Fruit fly (Drosophila melanogaster) whole organism, adult: ENCODE measurements around the gene ChLD3.

Source experiments
- CG11617 ChIP-seq: fragments of 200-800 bp; sonication (Bioruptor generic); optimal IDR thresholded peaks from 2 replicates; lab custom pipeline; 2017; ENCODE audit warnings: mild to moderate bottlenecking, missing biosample characterization, missing genetic modification reagents, missing genetic modification characterization
- CG12768 ChIP-seq: fragments of 200-800 bp; sonication (Bioruptor generic); optimal IDR thresholded peaks from 2 replicates; lab custom pipeline; 2017; ENCODE audit warnings: missing biosample characterization, missing genetic modification characterization, mild to moderate bottlenecking, moderate library complexity, missing genetic modification reagents
- CG14711 ChIP-seq: fragments of 200-800 bp; sonication (Bioruptor generic); optimal IDR thresholded peaks from 2 replicates; lab custom pipeline; 2018; ENCODE audit warnings: missing biosample characterization, mild to moderate bottlenecking, missing genetic modification characterization, moderate library complexity
- CG1620 ChIP-seq: fragments of 200-800 bp; sonication (Bioruptor generic); optimal IDR thresholded peaks from 2 replicates; lab custom pipeline; 2016; ENCODE audit warnings: missing biosample characterization, missing genetic modification characterization
- CG33017 ChIP-seq: fragments of 200-800 bp; sonication (Bioruptor generic); optimal IDR thresholded peaks from 2 replicates; lab custom pipeline; 2018; ENCODE audit warnings: missing biosample characterization, mild to moderate bottlenecking, missing genetic modification characterization, moderate library complexity
- CG5204 ChIP-seq: fragments of 200-800 bp; sonication (Bioruptor generic); optimal IDR thresholded peaks from 2 replicates; lab custom pipeline; 2016; ENCODE audit warnings: missing biosample characterization, missing genetic modification characterization
- CG7045 ChIP-seq: fragments of 200-800 bp; sonication (Bioruptor generic); optimal IDR thresholded peaks from 2 replicates; lab custom pipeline; 2017; ENCODE audit warnings: missing biosample characterization, mild to moderate bottlenecking, missing genetic modification characterization
- CG7101 ChIP-seq: fragments of 200-800 bp; sonication (Bioruptor generic); optimal IDR thresholded peaks from 2 replicates; lab custom pipeline; 2018; ENCODE audit warnings: missing biosample characterization, mild to moderate bottlenecking, missing genetic modification characterization, moderate library complexity
- Clk ChIP-seq: fragments of 200-800 bp; sonication (Bioruptor generic); optimal IDR thresholded peaks from 2 replicates; lab custom pipeline; 2017; ENCODE audit warnings: missing biosample characterization, missing genetic modification characterization
- Crg-1 ChIP-seq: fragments of 200-800 bp; sonication (Bioruptor generic); optimal IDR thresholded peaks from 2 replicates; lab custom pipeline; 2016; ENCODE audit warnings: missing biosample characterization, missing genetic modification characterization
- Hr96 ChIP-seq: fragments of 200-800 bp; sonication (Bioruptor generic); optimal IDR thresholded peaks from 2 replicates; lab custom pipeline; 2016; ENCODE audit warnings: missing biosample characterization, missing genetic modification characterization
- Mnt ChIP-seq: fragments of 200-800 bp; sonication (Bioruptor generic); optimal IDR thresholded peaks from 2 replicates; lab custom pipeline; 2016; ENCODE audit warnings: missing biosample characterization, mild to moderate bottlenecking, missing genetic modification characterization
- bab1 ChIP-seq: fragments of 200-800 bp; sonication (Bioruptor generic); optimal IDR thresholded peaks from 3 replicates; lab custom pipeline; 2019; ENCODE audit warnings: missing biosample characterization, mild to moderate bottlenecking, missing genetic modification characterization, moderate library complexity
- cic ChIP-seq: fragments of 200-800 bp; sonication (Bioruptor generic); optimal IDR thresholded peaks from 2 replicates; lab custom pipeline; 2017; ENCODE audit warnings: missing biosample characterization, mild to moderate bottlenecking, missing genetic modification characterization, moderate library complexity
- cnc ChIP-seq, 2 experiments: fragments of >200 bp; optimal IDR thresholded peaks; 2 replicates each; lab custom pipeline; 2017
- kay ChIP-seq: fragments of 200-800 bp; sonication (Bioruptor generic); peaks from one replicate; lab custom pipeline; 2016; ENCODE audit warnings: missing biosample characterization, missing genetic modification characterization, borderline replicate concordance
- ovo ChIP-seq: fragments of 200-800 bp; sonication (Bioruptor generic); optimal IDR thresholded peaks from 2 replicates; lab custom pipeline; 2016; ENCODE audit warnings: missing biosample characterization, missing genetic modification characterization
- pad ChIP-seq: fragments of 200-800 bp; sonication (Bioruptor generic); optimal IDR thresholded peaks from 3 replicates; lab custom pipeline; 2017; ENCODE audit warnings: missing biosample characterization, missing genetic modification characterization, mild to moderate bottlenecking, moderate library complexity, missing genetic modification reagents
- tj ChIP-seq: fragments of 200-800 bp; sonication (Bioruptor generic); optimal IDR thresholded peaks from 3 replicates; lab custom pipeline; 2017; ENCODE audit warnings: missing biosample characterization, mild to moderate bottlenecking, missing genetic modification characterization, moderate library complexity
- toe ChIP-seq: fragments of 200-800 bp; sonication (Bioruptor generic); optimal IDR thresholded peaks from 2 replicates; lab custom pipeline; 2016; ENCODE audit warnings: missing biosample characterization, missing genetic modification characterization

The ChLD3 gene

DNA sequence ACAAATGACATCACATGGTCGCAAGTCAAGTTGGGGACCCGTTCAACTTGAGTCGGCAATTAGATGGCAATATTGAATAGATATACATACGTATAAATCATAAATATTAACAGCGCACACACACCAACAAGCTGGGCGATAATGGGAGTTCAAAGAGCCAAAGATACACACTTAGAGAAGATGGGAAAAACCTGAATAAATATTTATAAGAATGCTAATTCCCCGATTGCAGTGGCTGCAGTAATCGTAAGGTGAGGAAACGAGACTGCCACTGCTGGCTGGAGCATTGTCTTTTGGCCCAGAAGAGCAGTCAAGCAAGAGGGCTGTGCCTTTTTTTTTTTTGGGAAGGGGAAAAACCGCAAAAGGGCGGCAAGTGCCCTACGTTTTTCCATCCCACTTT lies 28.4 kb upstream of the ChLD3 start:
- no peak for TF ChIP-seq CG1620 (GFP tag; lab: Kevin White, UChicago)
- no peak for TF ChIP-seq Clk (GFP tag; lab: Kevin White, UChicago)
- TF ChIP-seq tj: no peak
- no peak for TF ChIP-seq CG5204 (GFP tag; lab: Kevin White, UChicago)
- no peak for TF ChIP-seq bab1
- TF ChIP-seq Mnt (GFP tag; lab: Kevin White, UChicago): no peak
- no peak for TF ChIP-seq cic (GFP tag; lab: Kevin White, UChicago)
- TF ChIP-seq toe: no peak
- no peak for TF ChIP-seq cnc (optimal IDR thresholded peaks at IDR 0.05; lab: Kevin White, UChicago)
- no peak for TF ChIP-seq CG12768
- TF ChIP-seq CG33017 (tag; lab: Kevin White, UChicago): no peak
- TF ChIP-seq kay (GFP tag; lab: Kevin White, UChicago): no peak
- TF ChIP-seq Crg-1 (GFP tag; lab: Kevin White, UChicago): no peak
- no peak for TF ChIP-seq CG7101 (tag; lab: Kevin White, UChicago)
- no peak for TF ChIP-seq CG14711 (tag; lab: Kevin White, UChicago)
- TF ChIP-seq CG7045 (GFP tag; lab: Kevin White, UChicago): no peak
- no peak for TF ChIP-seq CG11617 (GFP tag; lab: Kevin White, UChicago)
- no peak for TF ChIP-seq Hr96 (GFP tag; lab: Kevin White, UChicago)
- TF ChIP-seq pad: no peak
- no peak for TF ChIP-seq ovo (GFP tag; lab: Kevin White, UChicago)

- TF ChIP-seq CG12768: no peak
- TF ChIP-seq CG33017 (tag; lab: Kevin White, UChicago): no peak
- TF ChIP-seq cnc (optimal IDR thresholded peaks at IDR 0.05; lab: Kevin White, UChicago): no peak
- TF ChIP-seq bab1: no peak
- no peak for TF ChIP-seq kay (GFP tag; lab: Kevin White, UChicago)
- TF ChIP-seq CG14711 (tag; lab: Kevin White, UChicago): no peak
Observed at dm6 chr2L:16710677-16711076, 28.0 kb upstream of the ChLD3 start.

- TF ChIP-seq CG33017 (tag; lab: Kevin White, UChicago) (no peak), tj (no peak), CG5204 (GFP tag; lab: Kevin White, UChicago) (no peak), bab1 (no peak)
Observed at dm6 chr2L:16711891-16712290, 26.8 kb upstream of the ChLD3 start.

dm6 chr2L:16713929-16714328 lies 24.7 kb upstream of the ChLD3 start:
- no peak for TF ChIP-seq CG14711 (tag; lab: Kevin White, UChicago)
- no peak for TF ChIP-seq CG33017 (tag; lab: Kevin White, UChicago)
- no peak for TF ChIP-seq pad
- TF ChIP-seq CG11617 (GFP tag; lab: Kevin White, UChicago): no peak
- TF ChIP-seq ovo (GFP tag; lab: Kevin White, UChicago): no peak
- no peak for TF ChIP-seq toe
- no peak for TF ChIP-seq tj
- no peak for TF ChIP-seq cic (GFP tag; lab: Kevin White, UChicago)
- TF ChIP-seq cnc (optimal IDR thresholded peaks at IDR 0.05; lab: Kevin White, UChicago): no peak
- TF ChIP-seq kay (GFP tag; lab: Kevin White, UChicago): no peak
- no peak for TF ChIP-seq Clk (GFP tag; lab: Kevin White, UChicago)
- no peak for TF ChIP-seq CG7045 (GFP tag; lab: Kevin White, UChicago)
- no peak for TF ChIP-seq Mnt (GFP tag; lab: Kevin White, UChicago)
- TF ChIP-seq Hr96 (GFP tag; lab: Kevin White, UChicago): no peak
- no peak for TF ChIP-seq CG5204 (GFP tag; lab: Kevin White, UChicago)
- no peak for TF ChIP-seq CG1620 (GFP tag; lab: Kevin White, UChicago)
- TF ChIP-seq bab1: no peak

dm6 chr2L:16715133-16715833 lies 23.4 kb upstream of the ChLD3 start:
- TF ChIP-seq cic (GFP tag; lab: Kevin White, UChicago) (no peak), kay (GFP tag; lab: Kevin White, UChicago) (peak; percentile 58)

- TF ChIP-seq toe: peak; percentile 72
- TF ChIP-seq CG12768: peak; percentile 69
- no peak for TF ChIP-seq cnc (optimal IDR thresholded peaks at IDR 0.05; lab: Kevin White, UChicago)
- peak; percentile 83 for TF ChIP-seq CG11617 (GFP tag; lab: Kevin White, UChicago)
- peak; percentile 71 for TF ChIP-seq CG5204 (GFP tag; lab: Kevin White, UChicago)
- peak; percentile 88 for TF ChIP-seq bab1
- peak; percentile 70 for TF ChIP-seq Hr96 (GFP tag; lab: Kevin White, UChicago)
- no peak for TF ChIP-seq ovo (GFP tag; lab: Kevin White, UChicago)
- TF ChIP-seq CG33017 (tag; lab: Kevin White, UChicago): peak; percentile 88
- TF ChIP-seq Mnt (GFP tag; lab: Kevin White, UChicago): peak; percentile 43
- TF ChIP-seq CG1620 (GFP tag; lab: Kevin White, UChicago): peak; percentile 34
- TF ChIP-seq pad: peak; percentile 53
- TF ChIP-seq cic (GFP tag; lab: Kevin White, UChicago): peak; percentile 68
- TF ChIP-seq kay (GFP tag; lab: Kevin White, UChicago): no peak
- peak; percentile 89 for TF ChIP-seq CG7101 (tag; lab: Kevin White, UChicago)
- peak; percentile 85 for TF ChIP-seq CG14711 (tag; lab: Kevin White, UChicago)
- peak; percentile 85 for TF ChIP-seq CG7045 (GFP tag; lab: Kevin White, UChicago)
- TF ChIP-seq Crg-1 (GFP tag; lab: Kevin White, UChicago): peak; percentile 49
- peak; percentile 83 for TF ChIP-seq tj
- peak; percentile 49 for TF ChIP-seq Clk (GFP tag; lab: Kevin White, UChicago)
Observed at dm6 chr2L:16715841-16716701, 22.6 kb upstream of the ChLD3 start, which contains the start of the genes Cyt-c-d and CG31808. Gene Cyt-c-d (plus strand): TSS chr2L:16715891. Gene CG31808 (minus strand): TSS chr2L:16716195.
